Fruit fly (Drosophila melanogaster): Measurements from ENCODE around the gene CG18284.

The CG18284 gene

dm6 chr2L:10616767-10617166 is 27.0 kb upstream of the CG18284 start (continued):
- TF ChIP-seq chinmo (GFP tag; IDR thresholded peaks at IDR 0.05; ENCODE audit: partially characterized antibody) (0 out of 4 replicates have a peak, but pooled peaks have one; percentile 22), Nf-YB (GFP tag; optimal IDR thresholded peaks at IDR 0.05) (peak; percentile 35), MTF-1 (GFP tag; optimal IDR thresholded peaks at IDR 0.05; ENCODE audit: borderline replicate concordance) (no peak), lola (GFP tag; optimal IDR thresholded peaks at IDR 0.05) (peak in 1 of 3 experiments; percentile 67), CG17829 (tag; optimal IDR thresholded peaks at IDR 0.05) (peak; percentile 71), shn (GFP tag; optimal IDR thresholded peaks at IDR 0.05) (peak; percentile 44), Bgb (GFP tag; IDR thresholded peaks at IDR 0.05; ENCODE audit: partially characterized antibody) (no peak), CG4360 (GFP tag; IDR thresholded peaks at IDR 0.05) (no peak), Myb (GFP tag; optimal IDR thresholded peaks at IDR 0.05) (peak; percentile 36), ems (GFP tag; optimal IDR thresholded peaks at IDR 0.05) (peak; percentile 51), sisA (GFP tag; IDR thresholded peaks at IDR 0.05) (peak; percentile 80), CG33557 (GFP tag; optimal IDR thresholded peaks at IDR 0.05) (no peak), pho (GFP tag; optimal IDR thresholded peaks at IDR 0.05) (peak; percentile 4), Ssrp (tag; optimal IDR thresholded peaks at IDR 0.05) (peak; percentile 68), CG3995 (GFP tag; optimal IDR thresholded peaks at IDR 0.05) (no peak), CG15479 (GFP tag; optimal IDR thresholded peaks at IDR 0.05) (no peak), tap (tag; optimal IDR thresholded peaks at IDR 0.05) (peak; percentile 70), CG10543 (GFP tag; optimal IDR thresholded peaks at IDR 0.05) (no peak), MESR4 (GFP tag; optimal IDR thresholded peaks at IDR 0.05) (no peak), CG3163 (GFP tag; optimal IDR thresholded peaks at IDR 0.05) (no peak), twi (tag; optimal IDR thresholded peaks at IDR 0.05) (no peak), CG2199 (GFP tag; IDR thresholded peaks at IDR 0.05) (peak; percentile 79; the same call in 2 of the 3 replicates), lov (optimal IDR thresholded peaks at IDR 0.05) (no peak), lov (GFP tag; IDR thresholded peaks at IDR 0.05) (peak; percentile 71; the same call in 2 of the 3 replicates), Side (GFP tag; optimal IDR thresholded peaks at IDR 0.05) (peak; percentile 16), Kr (GFP tag; optimal IDR thresholded peaks at IDR 0.05) (no peak), disco-r (GFP tag; optimal IDR thresholded peaks at IDR 0.05) (peak; percentile 15), slp2 (GFP tag; optimal IDR thresholded peaks at IDR 0.05) (peak; percentile 29), sim (GFP tag; IDR thresholded peaks at IDR 0.05) (peak; percentile 58; the same call in 1 of the 2 replicates), CG8359 (GFP tag; optimal IDR thresholded peaks at IDR 0.05; ENCODE audit: borderline replicate concordance) (peak; percentile 12), Hr3 (GFP tag; optimal IDR thresholded peaks at IDR 0.05) (peak; percentile 44), zfh2 (GFP tag; optimal IDR thresholded peaks at IDR 0.05) (no peak), CG10209 (GFP tag; optimal IDR thresholded peaks at IDR 0.05) (peak; percentile 68), CG13894 (tag; optimal IDR thresholded peaks at IDR 0.05) (no peak), HmgZ (tag; optimal IDR thresholded peaks at IDR 0.05) (peak; percentile 13), CG31441 (GFP tag; IDR thresholded peaks at IDR 0.05) (peak; percentile 76), her (GFP tag; optimal IDR thresholded peaks at IDR 0.05) (peak; percentile 7), sr (GFP tag; IDR thresholded peaks at IDR 0.05) (0 out of 3 replicates have a peak, but pooled peaks have one; percentile 9), gcm (GFP tag; optimal IDR thresholded peaks at IDR 0.05) (peak; percentile 47), CG4854 (GFP tag; optimal IDR thresholded peaks at IDR 0.05) (no peak), Bteb2 (GFP tag; optimal IDR thresholded peaks at IDR 0.05) (peak; percentile 41), CG12299 (tag; optimal IDR thresholded peaks at IDR 0.05) (no peak), Asciz (GFP tag; optimal IDR thresholded peaks at IDR 0.05) (peak; percentile 68), D19B (GFP tag; optimal IDR thresholded peaks at IDR 0.05) (no peak), NC2β (GFP tag; optimal IDR thresholded peaks at IDR 0.05) (peak; percentile 54), peb (GFP tag; IDR thresholded peaks at IDR 0.05) (peak; percentile 80), CG8388 (GFP tag; optimal IDR thresholded peaks at IDR 0.05) (peak; percentile 82), CG32532 (GFP tag; IDR thresholded peaks at IDR 0.05) (peak; percentile 53; the same call in 1 of the 2 replicates), CG13287 (GFP tag; IDR thresholded peaks at IDR 0.05; ENCODE audit: partially characterized antibody) (no peak), gem (tag; optimal IDR thresholded peaks at IDR 0.05) (peak; percentile 86)
